Fruit fly (Drosophila melanogaster) ovary, adult (tissue): ENCODE data around the gene NAAT1.

Experiments
- CG17801 ChIP-seq: fragments of 200-800 bp; optimal IDR thresholded peaks from 2 replicates; lab custom pipeline; 2019; ENCODE audit warnings: missing biosample characterization, mild to moderate bottlenecking, missing genetic modification characterization, moderate library complexity; ENCODE audit not compliant: partially characterized antibody

NAAT1 gene

DNA sequence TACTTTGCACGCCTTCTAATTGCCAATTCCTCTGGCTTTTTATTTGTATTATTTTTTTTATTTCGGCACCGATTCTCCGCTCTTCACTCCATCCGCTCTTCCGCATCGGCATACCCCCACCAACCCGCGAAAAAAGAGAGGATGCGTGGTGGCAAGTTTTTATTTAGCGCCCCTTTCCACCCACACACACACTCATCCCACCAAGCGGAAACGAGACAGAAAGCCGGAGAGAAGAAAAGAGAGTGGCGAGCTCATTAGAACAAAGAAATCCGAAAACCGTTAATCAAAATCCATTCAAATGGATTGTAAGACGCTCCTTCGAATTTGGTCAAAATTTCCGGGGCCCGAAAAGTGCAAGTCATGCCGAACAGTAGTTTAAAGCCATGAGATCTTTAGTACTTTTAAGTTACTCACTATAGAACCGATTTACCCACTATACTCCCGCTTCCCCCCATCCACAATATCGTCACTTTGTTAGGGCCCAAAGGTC, 8.0 kb upstream of the NAAT1 start:
- no peak for TF ChIP-seq CG17801 (GFP tag; lab: Kevin White, UChicago)

DNA sequence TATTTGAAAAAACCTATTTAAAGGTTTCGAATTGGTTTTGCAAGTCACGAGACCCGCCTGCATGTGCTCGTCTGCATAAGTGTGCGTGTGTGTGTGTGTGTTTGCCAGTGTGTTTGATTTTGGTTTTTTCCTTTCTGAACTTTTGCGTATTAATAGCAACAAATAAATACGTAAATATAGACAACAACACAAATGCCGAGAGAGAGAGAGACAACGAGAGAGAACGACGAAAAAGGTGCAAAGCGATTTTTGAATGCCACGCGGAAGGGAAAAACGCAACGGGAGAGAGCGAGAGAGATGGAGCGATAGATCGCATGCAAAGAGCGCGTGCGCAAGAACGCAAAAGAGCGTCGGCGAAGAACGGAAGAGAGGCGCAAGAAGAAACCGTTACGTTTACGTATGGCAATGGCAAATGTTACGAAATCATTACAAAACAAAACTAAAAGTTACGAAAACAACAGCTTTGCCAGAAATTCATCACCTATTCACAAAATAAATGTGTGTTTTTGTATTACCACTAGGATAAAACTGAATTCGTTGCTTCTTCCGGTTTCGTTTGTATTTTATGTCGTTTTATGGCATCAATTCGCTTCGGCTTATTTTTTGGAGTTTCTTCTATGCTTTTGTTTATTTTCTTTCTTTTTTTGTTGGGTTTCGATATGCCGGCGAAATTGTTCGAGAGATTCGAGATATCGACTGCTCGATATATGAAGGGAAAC, 7.3 kb upstream of the NAAT1 start:
- no peak for TF ChIP-seq CG17801 (GFP tag; lab: Kevin White, UChicago)

DNA sequence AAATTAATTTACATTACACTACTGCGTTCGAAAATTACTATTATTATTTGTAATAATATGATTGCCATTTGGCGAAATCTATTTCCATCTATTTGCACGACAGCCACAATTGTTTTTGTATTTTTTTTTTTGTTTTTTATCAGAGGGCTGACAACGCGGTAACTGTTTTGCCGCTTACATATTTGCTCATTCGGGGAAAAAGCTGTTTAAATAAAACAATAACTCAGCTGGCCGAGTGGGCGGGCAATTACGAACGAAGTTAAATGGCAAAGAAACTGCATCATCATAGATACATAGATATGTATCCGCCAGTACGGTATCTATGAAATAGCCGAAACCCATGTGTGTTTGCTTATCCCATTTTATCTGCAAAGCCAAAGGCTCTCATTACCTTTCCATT, 1.8 kb downstream of the NAAT1 start:
- TF ChIP-seq CG17801 (GFP tag; lab: Kevin White, UChicago) = no peak

- no peak for TF ChIP-seq CG17801 (GFP tag; lab: Kevin White, UChicago)
These were observed 28.1 kb downstream of the NAAT1 start for dm6 chrX:5382539-5382938.

DNA sequence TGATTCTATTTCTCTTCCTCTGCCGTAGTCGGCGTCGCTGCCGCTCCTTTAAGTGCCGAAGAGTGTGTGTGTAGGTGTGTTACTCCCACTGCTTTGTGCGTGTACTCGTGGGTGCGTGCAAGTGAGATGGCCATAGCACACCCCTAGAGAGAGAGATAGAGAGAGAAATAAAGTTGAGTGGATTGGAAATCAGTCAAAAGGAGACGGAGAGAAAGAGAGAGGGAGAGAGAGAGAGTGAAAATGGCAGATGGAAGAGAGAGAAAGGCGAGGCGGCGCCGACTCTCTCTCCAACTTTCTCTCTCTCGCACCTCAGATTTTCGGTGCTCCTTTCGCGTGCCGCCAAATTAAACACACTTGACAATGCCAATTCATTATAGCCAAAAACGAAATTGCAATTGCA, 46.6 kb downstream of the NAAT1 start:
- TF ChIP-seq CG17801 (GFP tag; lab: Kevin White, UChicago) = no peak

dm6 chrX:5363116-5363515, 47.5 kb downstream of the NAAT1 start:
- no peak for TF ChIP-seq CG17801 (GFP tag; lab: Kevin White, UChicago)

dm6 chrX:5358813-5359212, 51.8 kb downstream of the NAAT1 start:
- TF ChIP-seq CG17801 (GFP tag; lab: Kevin White, UChicago) = no peak

dm6 chrX:5357035-5357434, 53.6 kb downstream of the NAAT1 start:
- no peak for TF ChIP-seq CG17801 (GFP tag; lab: Kevin White, UChicago)
